Fruit fly (Drosophila melanogaster) S2 (cell line): Measurements from ENCODE around the gene PGRP-LD.

Experiments
- CG8478 ChIP-seq: fragments of >200 bp; optimal IDR thresholded peaks from 2 replicates; lab custom pipeline; 2018
- CTCF ChIP-seq, 2 experiments: fragments of >200 bp; optimal IDR thresholded peaks; 2 replicates each; lab custom pipeline; 2018

dm6 chr3L:5819310-5819709, 39.5 kb downstream of the PGRP-LD start:
- TF ChIP-seq CTCF (optimal IDR thresholded peaks at IDR 0.05; lab: Kevin White, UChicago) (no peak), CG8478 (lab: Kevin White, UChicago) (no peak)
